Worm (Caenorhabditis elegans): Measurements from ENCODE around the gene elo-3.

elo-3 gene

ce11 chrIV:7190409-7190808 lies 47.1 kb upstream of the elo-3 start (continued):
- TF ChIP-seq fos-1 (tag; optimal IDR thresholded peaks at IDR 0.05) (peak; percentile 78), zag-1 (tag; optimal IDR thresholded peaks at IDR 0.05) (no peak), mbf-1 (tag; optimal IDR thresholded peaks at IDR 0.05) (no peak), Y55F3AM.14 (GFP tag; optimal IDR thresholded peaks at IDR 0.05) (no peak), mab-5 (tag; optimal IDR thresholded peaks at IDR 0.05) (no peak), unc-62 (GFP tag; optimal IDR thresholded peaks at IDR 0.05) (no peak), ZK546.5 (tag; optimal IDR thresholded peaks at IDR 0.05) (no peak)

DNA sequence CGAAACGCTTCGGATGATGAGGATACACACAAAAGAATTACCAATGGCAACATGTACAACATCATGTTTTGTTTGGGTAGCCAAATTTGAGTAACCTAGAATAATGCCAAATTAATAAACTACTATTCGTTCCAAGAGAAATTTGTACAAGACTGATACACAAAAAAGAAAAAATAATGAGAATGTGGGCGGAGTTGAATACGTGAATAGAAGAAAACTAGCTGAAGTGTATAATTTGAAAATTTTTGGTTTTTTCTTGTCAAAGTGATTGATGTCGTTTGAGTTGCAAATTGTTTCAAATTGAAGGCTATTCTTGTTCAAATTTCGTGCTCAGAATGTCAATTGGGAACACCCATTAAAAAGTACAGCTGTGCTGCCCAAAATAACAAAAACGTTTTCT lies 45.8 kb upstream of the elo-3 start, which contains the start of gene R13A1.5:
Gene R13A1.5 (minus strand): TSS at position 101 of the 400 bp plus-strand sequence.
- no peak for TF ChIP-seq ztf-11 (tag; optimal IDR thresholded peaks at IDR 0.05)
- TF ChIP-seq zag-1 (tag; optimal IDR thresholded peaks at IDR 0.05) = no peak
- no peak for TF ChIP-seq nhr-129 (tag; optimal IDR thresholded peaks at IDR 0.05)
- no peak for TF ChIP-seq ceh-16 (tag; optimal IDR thresholded peaks at IDR 0.05)
- TF ChIP-seq nhr-77 (tag; optimal IDR thresholded peaks at IDR 0.05) = no peak
- no peak for TF ChIP-seq ztf-4 (tag; optimal IDR thresholded peaks at IDR 0.05)

ce11 chrIV:7195734-7196133 lies 41.8 kb upstream of the elo-3 start, which contains the start of gene best-16:
best-16 (minus strand) TSS chrIV:7195834.
- no peak for TF ChIP-seq unc-39 (tag; optimal IDR thresholded peaks at IDR 0.05)
- no peak for TF ChIP-seq C34F6.9 (tag; optimal IDR thresholded peaks at IDR 0.05)
- TF ChIP-seq ceh-16 (tag; optimal IDR thresholded peaks at IDR 0.05) = no peak
- no peak for TF ChIP-seq ceh-82 (tag; optimal IDR thresholded peaks at IDR 0.05)
- no peak for TF ChIP-seq R02D3.7 (tag; optimal IDR thresholded peaks at IDR 0.05)
- TF ChIP-seq crh-2 (tag; optimal IDR thresholded peaks at IDR 0.05) = no peak
- TF ChIP-seq ama-1 (optimal IDR thresholded peaks at IDR 0.05) = no peak
- no peak for TF ChIP-seq nhr-25 (tag; optimal IDR thresholded peaks at IDR 0.05)
- no peak for TF ChIP-seq mbf-1 (tag; optimal IDR thresholded peaks at IDR 0.05)
- no peak for TF ChIP-seq sma-3 (GFP tag; optimal IDR thresholded peaks at IDR 0.05)
- TF ChIP-seq mab-5 (tag; optimal IDR thresholded peaks at IDR 0.05) = no peak
- TF ChIP-seq nhr-10 (tag; optimal IDR thresholded peaks at IDR 0.05) = no peak
- TF ChIP-seq unc-55 (GFP tag; optimal IDR thresholded peaks at IDR 0.05) = no peak
- TF ChIP-seq nhr-11 (tag; optimal IDR thresholded peaks at IDR 0.05) = no peak
- TF ChIP-seq elt-1 (tag; optimal IDR thresholded peaks at IDR 0.05) = no peak
- TF ChIP-seq aly-2 (tag; optimal IDR thresholded peaks at IDR 0.05) = no peak
- TF ChIP-seq nhr-129 (tag; optimal IDR thresholded peaks at IDR 0.05) = no peak
- no peak for TF ChIP-seq nhr-21 (tag; optimal IDR thresholded peaks at IDR 0.05)

DNA sequence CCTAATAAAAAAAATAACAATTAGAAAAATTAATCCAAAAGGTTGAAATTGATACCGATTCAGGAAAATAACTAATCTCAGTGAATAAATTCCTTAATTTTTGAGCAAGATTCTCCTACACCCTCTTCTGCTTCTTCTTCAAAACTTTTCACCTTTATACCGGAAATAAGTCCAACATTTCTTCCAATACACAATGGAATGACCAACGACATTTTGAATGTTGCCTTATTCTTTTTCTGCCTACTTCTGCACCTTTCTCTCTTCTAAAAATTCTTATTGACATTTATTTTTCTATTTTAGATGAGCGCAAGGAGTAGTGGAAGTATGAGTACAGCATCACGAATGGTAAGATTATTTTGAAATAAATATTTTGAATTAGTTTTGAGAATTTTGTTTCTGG lies 40.7 kb upstream of the elo-3 start, which contains the start of gene unc-8:
Gene unc-8 (plus strand): TSS at position 301 of the 400 bp plus-strand sequence.
- TF ChIP-seq snpc-4 (tag; optimal IDR thresholded peaks at IDR 0.05) (no peak), elt-1 (tag; optimal IDR thresholded peaks at IDR 0.05) (no peak), nhr-237 (tag; optimal IDR thresholded peaks at IDR 0.05) (no peak), mbf-1 (tag; optimal IDR thresholded peaks at IDR 0.05) (no peak), ceh-82 (tag; optimal IDR thresholded peaks at IDR 0.05) (no peak), fos-1 (tag; optimal IDR thresholded peaks at IDR 0.05) (no peak)

ce11 chrIV:7203696-7204095 lies 33.8 kb upstream of the elo-3 start, which contains the start of gene R13A1.3:
R13A1.3 (plus strand) TSS chrIV:7203996.
- TF ChIP-seq lin-11 (tag; optimal IDR thresholded peaks at IDR 0.05) (no peak), ztf-11 (tag; optimal IDR thresholded peaks at IDR 0.05) (no peak), nhr-11 (tag; optimal IDR thresholded peaks at IDR 0.05) (no peak), nhr-237 (tag; optimal IDR thresholded peaks at IDR 0.05) (no peak), blmp-1 (tag; optimal IDR thresholded peaks at IDR 0.05; ENCODE audit: insufficient read depth) (no peak), ZK546.5 (tag; optimal IDR thresholded peaks at IDR 0.05) (no peak), elt-3 (tag; optimal IDR thresholded peaks at IDR 0.05) (no peak), ama-1 (optimal IDR thresholded peaks at IDR 0.05) (no peak), unc-62 (GFP tag; optimal IDR thresholded peaks at IDR 0.05) (no peak), sma-3 (GFP tag; optimal IDR thresholded peaks at IDR 0.05) (no peak), skn-1 (tag; optimal IDR thresholded peaks at IDR 0.05) (no peak), crh-2 (tag; optimal IDR thresholded peaks at IDR 0.05) (no peak), gmeb-1 (tag; optimal IDR thresholded peaks at IDR 0.05) (no peak), zag-1 (tag; optimal IDR thresholded peaks at IDR 0.05) (no peak), nhr-21 (tag; optimal IDR thresholded peaks at IDR 0.05) (no peak), peb-1 (tag; optimal IDR thresholded peaks at IDR 0.05) (no peak)

DNA sequence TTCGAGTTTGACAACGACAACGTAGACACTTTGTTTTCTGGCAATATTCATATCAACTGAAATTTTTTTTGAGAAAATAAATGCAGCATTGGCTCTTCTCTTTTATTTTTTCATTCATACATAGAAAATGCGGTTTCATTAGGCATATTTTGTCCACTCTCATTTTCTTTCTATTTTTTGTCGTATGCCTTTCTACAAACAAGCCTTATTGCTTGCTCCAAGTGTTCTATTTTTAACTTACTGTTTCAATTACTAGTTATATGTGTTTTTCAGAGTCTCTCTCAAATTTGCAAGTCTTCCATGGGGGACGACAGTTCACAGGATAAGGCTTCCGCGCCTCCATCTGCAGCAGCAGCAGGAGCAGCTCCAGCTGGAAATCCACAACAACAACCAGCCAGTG lies 31.5 kb upstream of the elo-3 start, which contains the start of gene kcc-1:
Gene kcc-1 (plus strand): TSS at position 301 of the 400 bp plus-strand sequence.
- TF ChIP-seq blmp-1 (tag; optimal IDR thresholded peaks at IDR 0.05; ENCODE audit: insufficient read depth) (no peak), peb-1 (tag; optimal IDR thresholded peaks at IDR 0.05) (no peak), nhr-12 (tag; optimal IDR thresholded peaks at IDR 0.05) (no peak), egl-27 (tag; optimal IDR thresholded peaks at IDR 0.05) (no peak), nhr-25 (tag; optimal IDR thresholded peaks at IDR 0.05) (no peak), nhr-237 (tag; optimal IDR thresholded peaks at IDR 0.05) (no peak), nhr-6 (tag; optimal IDR thresholded peaks at IDR 0.05) (no peak), F13H6.1 (tag; optimal IDR thresholded peaks at IDR 0.05) (no peak), ztf-4 (tag; optimal IDR thresholded peaks at IDR 0.05) (no peak), sma-9 (GFP tag; optimal IDR thresholded peaks at IDR 0.05) (no peak), sma-9 (tag; optimal IDR thresholded peaks at IDR 0.05) (no peak), sma-3 (GFP tag; optimal IDR thresholded peaks at IDR 0.05) (no peak), ceh-16 (tag; optimal IDR thresholded peaks at IDR 0.05) (no peak), R02D3.7 (tag; optimal IDR thresholded peaks at IDR 0.05) (no peak), alr-1 (tag; optimal IDR thresholded peaks at IDR 0.05) (no peak), elt-1 (tag; optimal IDR thresholded peaks at IDR 0.05) (no peak)
